Worm (Caenorhabditis elegans) whole organism, midembryonic: ENCODE results near the gene T13F3.8.

Experiments
- T22C8.4 ChIP-seq: fragments of 200-800 bp; sonication (Bioruptor generic); IDR thresholded peaks from 2 replicates; pipeline ENCODE4 v1.3.6; 2022; ENCODE audit warnings: missing genetic modification characterization, missing compliant biosample characterization
- cog-1 ChIP-seq: sonication (generic microtip); optimal IDR thresholded peaks from 2 replicates; lab custom pipeline; 2016; ENCODE audit warnings: missing genetic modification characterization, missing compliant biosample characterization
- flt-1 ChIP-seq: fragments of 200-800 bp; sonication (Bioruptor generic); IDR thresholded peaks from 2 replicates; pipeline ENCODE4 v1.3.6; 2022; ENCODE audit warnings: missing genetic modification characterization, missing compliant biosample characterization
- klf-2 ChIP-seq: fragments of 200-800 bp; sonication (Bioruptor generic); conservative IDR thresholded peaks from 2 replicates; pipeline ENCODE4 v1.3.6; 2022; ENCODE audit warnings: missing genetic modification reagents, missing genetic modification characterization, missing compliant biosample characterization
- med-1 ChIP-seq: sonication (generic microtip); optimal IDR thresholded peaks from 2 replicates; lab custom pipeline; 2017; ENCODE audit warnings: missing genetic modification characterization, mild to moderate bottlenecking, missing compliant biosample characterization, antibody characterized with exemption, missing genetic modification reagents; ENCODE audit not compliant: insufficient read depth
- ref-1 ChIP-seq: fragments of 200-800 bp; sonication (Bioruptor generic); conservative IDR thresholded peaks from 2 replicates; pipeline ENCODE4 v1.3.6; 2022; ENCODE audit warnings: missing genetic modification reagents, missing genetic modification characterization, missing compliant biosample characterization
- tab-1 ChIP-seq: fragments of 200-800 bp; sonication (Bioruptor generic); IDR thresholded peaks from 2 replicates; pipeline ENCODE4 v1.3.6; 2022; ENCODE audit warnings: missing genetic modification characterization, missing compliant biosample characterization
- ztf-23 ChIP-seq: fragments of 200-800 bp; sonication (Bioruptor generic); IDR thresholded peaks from 2 replicates; pipeline ENCODE4 v1.3.6; 2022; ENCODE audit warnings: missing genetic modification reagents, missing genetic modification characterization, missing compliant biosample characterization
- ztf-29 ChIP-seq: fragments of 200-800 bp; sonication (Bioruptor generic); IDR thresholded peaks from 2 replicates; pipeline ENCODE4 v1.3.6; 2022; ENCODE audit warnings: missing genetic modification reagents, missing genetic modification characterization, missing compliant biosample characterization

ce11 chrV:16266514-16266913 lies 3.1 kb upstream of the T13F3.8 start, which contains the start of gene T13F3.4:
- no peak for TF ChIP-seq flt-1 (GFP tag; lab: Robert Waterston, UW)
- TF ChIP-seq ztf-23 (GFP tag; lab: Robert Waterston, UW): no peak
- no peak for TF ChIP-seq T22C8.4 (GFP tag; lab: Robert Waterston, UW)
- TF ChIP-seq klf-2 (GFP tag; lab: Robert Waterston, UW): no peak
- no peak for TF ChIP-seq ztf-29 (GFP tag; lab: Robert Waterston, UW)
- no peak for TF ChIP-seq ref-1 (GFP tag; lab: Robert Waterston, UW)
- TF ChIP-seq tab-1 (GFP tag; lab: Robert Waterston, UW): no peak
- no peak for TF ChIP-seq med-1
- TF ChIP-seq cog-1: no peak
